Worm (Caenorhabditis elegans): ENCODE measurements around the gene ZK686.6.
A peak's percentile ranks its signal among the peaks of the same experiment; 100 is the strongest.

ZK686.6 gene

ce11 chrIII:7743183-7743582 is 29.6 kb downstream of the ZK686.6 start:
- TF ChIP-seq sdz-12 (GFP tag; optimal IDR thresholded peaks at IDR 0.05): no peak
- TF ChIP-seq gei-8 (GFP tag; optimal IDR thresholded peaks at IDR 0.05): no peak
- TF ChIP-seq nhr-28 (tag; optimal IDR thresholded peaks at IDR 0.05): no peak
- TF ChIP-seq mdt-29 (GFP tag; IDR thresholded peaks at IDR 0.05): no peak

DNA sequence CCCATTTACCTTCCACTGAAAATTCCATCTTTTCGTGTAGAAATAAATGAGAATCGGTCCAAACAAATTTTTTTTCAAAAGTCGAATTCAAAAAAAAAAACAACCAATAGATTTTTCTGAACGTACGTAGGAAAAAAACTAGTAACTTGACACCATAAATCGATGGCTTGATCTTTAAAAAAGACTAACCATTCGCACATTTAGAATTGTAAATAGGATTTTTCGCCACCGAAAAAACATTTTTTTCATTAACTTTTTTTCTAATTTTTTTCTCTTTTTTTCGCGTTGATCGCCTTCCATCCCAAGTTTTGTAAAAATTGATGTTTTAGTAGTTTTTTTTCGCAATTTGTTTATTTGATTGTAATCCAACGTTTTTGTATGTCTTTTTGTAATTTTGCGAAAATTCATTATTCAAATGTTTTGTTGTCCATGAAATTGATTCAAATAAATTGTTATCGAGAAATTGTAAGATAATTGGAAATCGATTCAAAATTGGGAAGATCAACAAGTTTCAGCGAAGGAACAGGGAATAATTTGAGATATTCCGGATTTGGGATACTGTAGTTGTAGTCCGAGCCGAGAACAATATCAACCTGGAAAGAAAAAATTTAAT is 35.0 kb downstream of the ZK686.6 start:
- TF ChIP-seq duxl-1 (tag; optimal IDR thresholded peaks at IDR 0.05; ENCODE audit: poor library complexity) (peak; percentile 44), pha-4 (GFP tag; IDR thresholded peaks at IDR 0.05) (no peak), pha-4 (tag; optimal IDR thresholded peaks at IDR 0.05) (no peak), lin-1 (GFP tag; IDR thresholded peaks at IDR 0.05) (no peak), lin-38 (GFP tag; IDR thresholded peaks at IDR 0.05) (no peak), Y105C5A.15 (GFP tag; IDR thresholded peaks at IDR 0.05) (0 out of 2 replicates have a peak, but pooled peaks have one; percentile 44), ztf-11 (tag; optimal IDR thresholded peaks at IDR 0.05) (no peak), nhr-6 (tag; optimal IDR thresholded peaks at IDR 0.05) (no peak), hif-1 (tag; optimal IDR thresholded peaks at IDR 0.05) (peak in 1 of 2 experiments; percentile 34), mes-2 (tag; optimal IDR thresholded peaks at IDR 0.05; ENCODE audit: poor library complexity, severe bottlenecking) (no peak), ces-1 (GFP tag; optimal IDR thresholded peaks at IDR 0.05) (no peak), lsy-2 (tag; optimal IDR thresholded peaks at IDR 0.05) (no peak), zag-1 (tag; optimal IDR thresholded peaks at IDR 0.05) (no peak), egl-43 (GFP tag; IDR thresholded peaks at IDR 0.05) (no peak; the same call in 1 of the 2 replicates), mep-1 (tag; optimal IDR thresholded peaks at IDR 0.05) (peak; percentile 20), tag-97 (GFP tag; IDR thresholded peaks at IDR 0.05) (0 out of 2 replicates have a peak, but pooled peaks have one; percentile 6), lin-13 (GFP tag; optimal IDR thresholded peaks at IDR 0.05) (no peak), lin-15B (tag; optimal IDR thresholded peaks at IDR 0.05) (no peak), snpc-1.2 (GFP tag; IDR thresholded peaks at IDR 0.05) (no peak), nhr-77 (tag; optimal IDR thresholded peaks at IDR 0.05) (peak; percentile 67), zip-11 (GFP tag; IDR thresholded peaks at IDR 0.05) (no peak), nhr-25 (tag; optimal IDR thresholded peaks at IDR 0.05; ENCODE audit: borderline replicate concordance, insufficient read depth) (no peak), arid-1 (GFP tag; conservative IDR thresholded peaks at IDR 0.05) (peak; percentile 46), jun-1 (tag; optimal IDR thresholded peaks at IDR 0.05) (no peak), dpl-1 (GFP tag; optimal IDR thresholded peaks at IDR 0.05) (no peak), hlh-11 (tag; optimal IDR thresholded peaks at IDR 0.05) (no peak), ceh-62 (tag; optimal IDR thresholded peaks at IDR 0.05) (no peak), fos-1 (tag; optimal IDR thresholded peaks at IDR 0.05) (no peak), lin-29 (GFP tag; IDR thresholded peaks at IDR 0.05) (no peak), tra-1 (GFP tag; IDR thresholded peaks at IDR 0.05) (peak; percentile 4; the same call in 1 of the 2 replicates), gei-8 (GFP tag; optimal IDR thresholded peaks at IDR 0.05) (peak; percentile 56), dmd-8 (GFP tag; IDR thresholded peaks at IDR 0.05) (no peak), mxl-3 (GFP tag; optimal IDR thresholded peaks at IDR 0.05) (no peak), ceh-20 (GFP tag; IDR thresholded peaks at IDR 0.05) (0 out of 2 replicates have a peak, but pooled peaks have one; percentile 8), lin-39 (tag; optimal IDR thresholded peaks at IDR 0.05) (no peak), daf-19 (GFP tag; conservative IDR thresholded peaks at IDR 0.05) (no peak), nhr-42 (GFP tag; IDR thresholded peaks at IDR 0.05) (0 out of 2 replicates have a peak, but pooled peaks have one; percentile 35), F10B5.3 (tag; optimal IDR thresholded peaks at IDR 0.05) (no peak), daf-16 (GFP tag; optimal IDR thresholded peaks at IDR 0.05) (no peak), daf-16 (tag; optimal IDR thresholded peaks at IDR 0.05) (peak; percentile 35), hlh-30 (tag; optimal IDR thresholded peaks at IDR 0.05; ENCODE audit: insufficient read depth) (peak; percentile 12), Y5F2A.4 (GFP tag; optimal IDR thresholded peaks at IDR 0.05) (no peak), zfp-3 (GFP tag; conservative IDR thresholded peaks at IDR 0.05) (peak; percentile 42; the same call in 1 of the 2 replicates), T26A8.4 (GFP tag; IDR thresholded peaks at IDR 0.05) (no peak), spr-3 (GFP tag; optimal IDR thresholded peaks at IDR 0.05) (no peak)

All from whole organism, L4 larva.